Fruit fly (Drosophila melanogaster): ENCODE results near the gene Mlp84B.

DNA sequence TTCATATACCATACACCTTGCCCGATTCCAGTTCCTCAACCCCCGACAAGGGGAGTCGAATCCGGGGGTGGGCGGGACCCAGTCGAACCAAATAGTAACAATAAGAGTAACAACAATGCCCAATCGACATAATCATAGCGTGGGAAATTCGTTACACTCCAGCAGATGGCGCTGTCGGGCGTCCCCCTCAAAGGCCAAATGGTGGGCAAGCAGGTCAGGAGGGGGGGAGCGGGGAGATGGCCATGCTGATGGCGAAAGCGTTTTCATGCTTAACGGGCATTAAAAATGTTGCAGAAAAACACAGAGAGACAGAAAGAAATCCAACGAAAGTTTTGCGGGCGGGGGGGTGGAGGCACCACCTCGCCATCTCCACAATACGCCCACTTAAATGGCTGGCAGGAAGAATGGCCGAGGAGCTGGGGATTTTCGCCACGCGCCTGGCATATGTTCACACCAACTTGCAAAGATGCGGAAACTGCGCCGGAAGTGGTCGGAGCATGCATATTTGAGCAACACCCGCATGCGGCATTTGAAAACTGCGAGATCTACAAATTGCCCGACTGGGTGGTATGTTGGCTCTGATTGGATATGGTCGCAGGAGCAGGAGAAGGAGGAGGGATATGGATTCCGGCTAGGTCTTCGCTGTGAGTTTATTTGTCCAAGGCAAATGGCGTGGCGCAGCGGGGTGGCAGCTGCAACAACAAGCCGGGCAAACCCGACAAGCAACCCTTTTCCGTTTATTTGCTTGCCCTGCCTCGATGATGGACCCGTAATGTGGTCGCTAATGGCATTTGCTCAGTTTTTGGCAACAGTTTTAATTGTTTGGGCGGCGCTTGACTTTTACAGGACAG lies 21.9 kb upstream of the Mlp84B start:
- TF ChIP-seq CG32006 (GFP tag; optimal IDR thresholded peaks at IDR 0.05) (no peak), Hr39 (GFP tag; optimal IDR thresholded peaks at IDR 0.05) (no peak), CG34406 (GFP tag; optimal IDR thresholded peaks at IDR 0.05) (no peak), CG11294 (GFP tag; IDR thresholded peaks at IDR 0.05) (no peak), Blimp-1 (GFP tag; optimal IDR thresholded peaks at IDR 0.05) (no peak), Sox102F (GFP tag; optimal IDR thresholded peaks at IDR 0.05) (no peak), CG7368 (GFP tag; optimal IDR thresholded peaks at IDR 0.05) (no peak), eg (GFP tag; IDR thresholded peaks at IDR 0.05) (no peak), achi (GFP tag; optimal IDR thresholded peaks at IDR 0.05) (no peak), esn (GFP tag; optimal IDR thresholded peaks at IDR 0.05) (no peak), Hr38 (GFP tag; optimal IDR thresholded peaks at IDR 0.05) (no peak), CG10669 (GFP tag; optimal IDR thresholded peaks at IDR 0.05) (no peak), CG15336 (GFP tag; IDR thresholded peaks at IDR 0.05) (no peak), Eip93F (GFP tag; optimal IDR thresholded peaks at IDR 0.05) (no peak)

Data from whole organism, prepupa.